Worm (Caenorhabditis elegans) whole organism, mixed stage, embryonic: Measurements from ENCODE around the gene Y82E9BL.3.

Experiments used
- M03D4.4 ChIP-seq: sonication (generic microtip); optimal IDR thresholded peaks from 2 replicates; lab custom pipeline; 2017; ENCODE audit warnings: mild to moderate bottlenecking, missing genetic modification characterization, missing compliant biosample characterization
- bed-3 ChIP-seq: fragments of 200-800 bp; sonication (Bioruptor generic); optimal IDR thresholded peaks from 3 replicates; lab custom pipeline; 2018; ENCODE audit warnings: mild to moderate bottlenecking, missing genetic modification characterization, moderate library complexity, missing compliant biosample characterization
- blmp-1 ChIP-seq: fragments of 150-350 bp; optimal IDR thresholded peaks from 2 replicates; lab custom pipeline; 2014; ENCODE audit warnings: missing biosample characterization, missing genetic modification characterization
- ceh-39 ChIP-seq: fragments of 150-350 bp; optimal IDR thresholded peaks from 2 replicates; lab custom pipeline; 2014; ENCODE audit warnings: missing biosample characterization, missing genetic modification characterization
- ceh-83 ChIP-seq: fragments of 200-800 bp; sonication (Bioruptor generic); optimal IDR thresholded peaks from 2 replicates; lab custom pipeline; 2018; ENCODE audit warnings: mild to moderate bottlenecking, missing genetic modification characterization, missing compliant biosample characterization
- ces-1 ChIP-seq: fragments of 150-350 bp; optimal IDR thresholded peaks from 2 replicates; lab custom pipeline; 2014; ENCODE audit warnings: missing biosample characterization, missing genetic modification reagents, missing genetic modification characterization
- cnd-1 ChIP-seq: fragments of 200-800 bp; sonication (Bioruptor generic); optimal IDR thresholded peaks from 2 replicates; lab custom pipeline; 2018; ENCODE audit warnings: mild to moderate bottlenecking, missing genetic modification characterization, missing compliant biosample characterization
- elt-1 ChIP-seq: sonication (generic microtip); optimal IDR thresholded peaks from 2 replicates; lab custom pipeline; 2017; ENCODE audit warnings: missing genetic modification characterization, mild to moderate bottlenecking, missing compliant biosample characterization, antibody characterized with exemption, moderate library complexity, borderline replicate concordance; ENCODE audit not compliant: insufficient read depth
- elt-3 ChIP-seq: fragments of 150-350 bp; optimal IDR thresholded peaks from 2 replicates; lab custom pipeline; 2014; ENCODE audit warnings: missing biosample characterization, missing genetic modification characterization
- flh-1 ChIP-seq: fragments of 200-800 bp; sonication (Bioruptor generic); optimal IDR thresholded peaks from 2 replicates; lab custom pipeline; 2018; ENCODE audit warnings: mild to moderate bottlenecking, missing genetic modification characterization, moderate library complexity, missing compliant biosample characterization
- ham-2 ChIP-seq: fragments of 200-800 bp; sonication (Bioruptor generic); optimal IDR thresholded peaks from 2 replicates; lab custom pipeline; 2018; ENCODE audit warnings: mild to moderate bottlenecking, missing genetic modification characterization, missing compliant biosample characterization
- hlh-1 ChIP-seq: fragments of 150-350 bp; optimal IDR thresholded peaks from 2 replicates; lab custom pipeline; 2014; ENCODE audit warnings: missing biosample characterization, missing genetic modification reagents, missing genetic modification characterization
- lin-13 ChIP-seq: fragments of 150-350 bp; optimal IDR thresholded peaks from 2 replicates; lab custom pipeline; 2014; ENCODE audit warnings: missing biosample characterization, missing genetic modification characterization
- lin-32 ChIP-seq: fragments of 200-800 bp; sonication (Bioruptor generic); optimal IDR thresholded peaks from 2 replicates; lab custom pipeline; 2018; ENCODE audit warnings: mild to moderate bottlenecking, missing genetic modification characterization, missing compliant biosample characterization
- mep-1 ChIP-seq: fragments of 150-350 bp; optimal IDR thresholded peaks from 2 replicates; lab custom pipeline; 2017; ENCODE audit warnings: missing biosample characterization, missing genetic modification reagents, missing genetic modification characterization, inconsistent platforms
- mls-2 ChIP-seq: sonication (generic microtip); optimal IDR thresholded peaks from 2 replicates; lab custom pipeline; 2016; ENCODE audit warnings: mild to moderate bottlenecking, missing genetic modification characterization, moderate library complexity, missing compliant biosample characterization
- nhr-2 ChIP-seq: fragments of 150-350 bp; optimal IDR thresholded peaks from 2 replicates; lab custom pipeline; 2014; ENCODE audit warnings: missing biosample characterization, missing genetic modification characterization
- nhr-237 ChIP-seq: fragments of 150-350 bp; optimal IDR thresholded peaks from 2 replicates; lab custom pipeline; 2014; ENCODE audit warnings: missing biosample characterization, missing genetic modification characterization
- nhr-28 ChIP-seq: fragments of 150-350 bp; optimal IDR thresholded peaks from 2 replicates; lab custom pipeline; 2014; ENCODE audit warnings: missing biosample characterization, missing genetic modification characterization
- nhr-76 ChIP-seq: sonication (generic microtip); optimal IDR thresholded peaks from 2 replicates; lab custom pipeline; 2017; ENCODE audit warnings: missing biosample characterization, missing genetic modification characterization
- sem-2 ChIP-seq: fragments of 200-800 bp; sonication (Bioruptor generic); optimal IDR thresholded peaks from 2 replicates; lab custom pipeline; 2018; ENCODE audit warnings: mild to moderate bottlenecking, missing genetic modification characterization, missing compliant biosample characterization
- snpc-4 ChIP-seq: fragments of 150-350 bp; optimal IDR thresholded peaks from 2 replicates; lab custom pipeline; 2014; ENCODE audit warnings: missing biosample characterization, missing genetic modification characterization
- sptf-1 ChIP-seq: sonication (generic microtip); optimal IDR thresholded peaks from 2 replicates; lab custom pipeline; 2017; ENCODE audit warnings: mild to moderate bottlenecking, missing genetic modification characterization, moderate library complexity, missing compliant biosample characterization
- unc-120 ChIP-seq: sonication (generic microtip); optimal IDR thresholded peaks from 2 replicates; lab custom pipeline; 2017; ENCODE audit warnings: missing genetic modification characterization, missing compliant biosample characterization; ENCODE audit not compliant: poor library complexity, severe bottlenecking
- unc-39 ChIP-seq: fragments of 150-350 bp; optimal IDR thresholded peaks from 2 replicates; lab custom pipeline; 2014; ENCODE audit warnings: missing biosample characterization, missing genetic modification characterization
- unc-62 ChIP-seq: fragments of 150-350 bp; optimal IDR thresholded peaks from 2 replicates; lab custom pipeline; 2014; ENCODE audit warnings: missing biosample characterization, missing genetic modification reagents, missing genetic modification characterization
- zip-8 ChIP-seq: fragments of 150-350 bp; optimal IDR thresholded peaks from 2 replicates; lab custom pipeline; 2014; ENCODE audit warnings: missing biosample characterization, missing genetic modification characterization
- ztf-11 ChIP-seq: fragments of 150-350 bp; optimal IDR thresholded peaks from 2 replicates; lab custom pipeline; 2014; ENCODE audit warnings: missing biosample characterization, missing genetic modification characterization

Y82E9BL.3 gene

ce11 chrIII:1342919-1343419 lies 7.7 kb downstream of the Y82E9BL.3 start, which contains the start of gene fbxa-27:
TSS of gene fbxa-27 (plus strand) at chrIII:1342969.
- TF ChIP-seq ztf-11 (tag; lab: Kevin White, UChicago) (no peak), nhr-28 (tag; lab: Kevin White, UChicago) (no peak)

DNA sequence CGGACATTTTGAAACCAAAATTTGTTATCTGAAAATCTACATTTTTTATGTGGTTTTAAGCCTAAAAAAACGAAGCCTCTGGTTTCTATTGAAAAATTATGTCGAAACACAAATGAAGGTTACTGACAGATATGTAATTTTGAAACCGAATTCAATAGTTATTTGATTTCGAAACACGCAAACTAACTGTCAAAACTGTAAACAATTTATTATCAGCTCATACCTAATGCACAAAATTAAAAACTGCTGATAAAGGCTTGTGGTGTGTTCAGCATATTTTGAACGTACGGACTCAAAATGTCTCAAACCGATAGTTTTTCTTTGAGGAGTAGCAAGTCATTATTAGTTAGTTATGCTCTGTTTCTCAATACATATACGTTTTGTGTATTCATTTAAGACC lies 8.2 kb downstream of the Y82E9BL.3 start, which contains the start of gene fbxa-26:
Gene fbxa-26 (minus strand): TSS at position 35 of the 400 bp plus-strand sequence.
- TF ChIP-seq unc-62 (GFP tag; lab: Kevin White, UChicago): no peak
- no peak for TF ChIP-seq ceh-83
- TF ChIP-seq nhr-237 (tag; lab: Kevin White, UChicago): no peak
- no peak for TF ChIP-seq ceh-39
- no peak for TF ChIP-seq mep-1
- TF ChIP-seq lin-32: no peak
- TF ChIP-seq blmp-1 (tag; lab: Kevin White, UChicago): no peak
- TF ChIP-seq lin-13 (tag; lab: Kevin White, UChicago): no peak
- TF ChIP-seq hlh-1: no peak
- no peak for TF ChIP-seq snpc-4 (tag; lab: Kevin White, UChicago)
- TF ChIP-seq cnd-1 (tag; lab: Kevin White, UChicago): no peak
- TF ChIP-seq nhr-2 (tag; lab: Kevin White, UChicago): no peak
- TF ChIP-seq, all 35 proteins: peak for 0

- no peak for TF ChIP-seq ztf-11 (tag; lab: Kevin White, UChicago)
- TF ChIP-seq ham-2 (GFP tag; lab: Kevin White, UChicago): no peak
- TF ChIP-seq flh-1 (GFP tag; lab: Kevin White, UChicago): no peak
- TF ChIP-seq ces-1 (GFP tag; lab: Kevin White, UChicago): no peak
- TF ChIP-seq blmp-1 (tag; lab: Kevin White, UChicago): no peak
- no peak for TF ChIP-seq unc-120
- TF ChIP-seq sptf-1 (tag; lab: Kevin White, UChicago): no peak
- TF ChIP-seq cnd-1 (tag; lab: Kevin White, UChicago): no peak
- TF ChIP-seq mep-1: no peak
- no peak for TF ChIP-seq nhr-28 (tag; lab: Kevin White, UChicago)
Measured at ce11 chrIII:1340240-1340639, 10.4 kb downstream of the Y82E9BL.3 start, which contains the start of gene fbxa-5. TSS of gene fbxa-5 (minus strand) at chrIII:1340340.

DNA sequence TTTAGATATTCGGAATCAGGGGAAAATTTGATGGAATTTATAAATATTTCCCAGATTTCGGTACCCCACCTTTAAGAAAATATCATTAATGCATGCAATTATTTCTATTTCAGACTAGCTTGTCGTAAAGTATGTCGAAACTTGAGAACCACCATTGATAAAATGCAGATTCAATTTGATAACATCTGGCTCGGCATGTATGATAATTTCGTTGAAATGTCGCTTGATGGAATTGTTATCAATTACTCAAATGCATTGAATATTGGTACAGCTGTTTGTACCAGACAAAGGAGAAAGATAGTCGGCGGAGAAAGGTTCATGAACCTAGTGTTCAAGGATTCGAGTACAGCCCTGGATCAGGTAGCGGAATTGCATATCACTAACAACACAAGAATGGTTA lies 18.8 kb downstream of the Y82E9BL.3 start, which contains the start of gene Y82E9BL.19:
Gene Y82E9BL.19 (plus strand): TSS at position 123 of the 400 bp plus-strand sequence.
- TF ChIP-seq nhr-2 (tag; lab: Kevin White, UChicago): no peak
- TF ChIP-seq M03D4.4 (tag; lab: Kevin White, UChicago): no peak
- no peak for TF ChIP-seq nhr-237 (tag; lab: Kevin White, UChicago)
- no peak for TF ChIP-seq ces-1 (GFP tag; lab: Kevin White, UChicago)
- TF ChIP-seq ham-2 (GFP tag; lab: Kevin White, UChicago): no peak
- no peak for TF ChIP-seq unc-120
- TF ChIP-seq blmp-1 (tag; lab: Kevin White, UChicago): no peak
- TF ChIP-seq elt-1 (tag; lab: Kevin White, UChicago): no peak
- TF ChIP-seq elt-3: no peak
- TF ChIP-seq nhr-76 (tag; lab: Kevin White, UChicago): no peak

- no peak for TF ChIP-seq zip-8 (tag; lab: Kevin White, UChicago)
- no peak for TF ChIP-seq lin-13 (tag; lab: Kevin White, UChicago)
- TF ChIP-seq nhr-76 (tag; lab: Kevin White, UChicago): no peak
- no peak for TF ChIP-seq elt-3
Measured at ce11 chrIII:1326490-1326889, 24.2 kb downstream of the Y82E9BL.3 start, which contains the start of gene Y82E9BL.18. TSS of gene Y82E9BL.18 (plus strand) at chrIII:1326790.

ce11 chrIII:1324513-1324912 lies 26.1 kb downstream of the Y82E9BL.3 start, which contains the start of gene fbxa-14:
TSS of gene fbxa-14 (minus strand) at chrIII:1324613.
- TF ChIP-seq bed-3 (GFP tag; lab: Kevin White, UChicago): no peak
- TF ChIP-seq ces-1 (GFP tag; lab: Kevin White, UChicago): no peak
- TF ChIP-seq nhr-2 (tag; lab: Kevin White, UChicago): no peak
- TF ChIP-seq unc-120: no peak
- no peak for TF ChIP-seq hlh-1
- no peak for TF ChIP-seq nhr-28 (tag; lab: Kevin White, UChicago)
- TF ChIP-seq sem-2: no peak
- TF ChIP-seq ceh-39: no peak
- no peak for TF ChIP-seq flh-1 (GFP tag; lab: Kevin White, UChicago)
- TF ChIP-seq mls-2 (tag; lab: Kevin White, UChicago): no peak
- TF ChIP-seq zip-8 (tag; lab: Kevin White, UChicago): no peak
- TF ChIP-seq unc-39 (tag; lab: Kevin White, UChicago): no peak
